Worm (Caenorhabditis elegans): ENCODE measurements around the gene srbc-8.

The srbc-8 gene

ce11 chrV:7434805-7435363 lies 50.0 kb downstream of the srbc-8 start:
- no peak for TF ChIP-seq ceh-30 (tag; optimal IDR thresholded peaks at IDR 0.05)
- TF ChIP-seq unc-55 (GFP tag; optimal IDR thresholded peaks at IDR 0.05), result peak; percentile 19
- TF ChIP-seq hlh-8 (tag; optimal IDR thresholded peaks at IDR 0.05), result no peak
- no peak for TF ChIP-seq ref-2 (tag; optimal IDR thresholded peaks at IDR 0.05)
